Worm (Caenorhabditis elegans) whole organism, young adult: Measurements from ENCODE around the gene C49A9.3.

Experiments used
- C17E4.6 ChIP-seq: fragments of 200-800 bp; sonication (Bioruptor generic); IDR thresholded peaks from 2 replicates; pipeline ENCODE4 v1.3.6; 2022; ENCODE audit warnings: missing genetic modification reagents, missing genetic modification characterization, missing compliant biosample characterization
- D2030.7 ChIP-seq: fragments of 200-800 bp; sonication (Bioruptor generic); IDR thresholded peaks from 2 replicates; pipeline ENCODE4 v1.3.6; 2022; ENCODE audit warnings: missing genetic modification reagents, missing genetic modification characterization, missing compliant biosample characterization
- F33H1.4 ChIP-seq: fragments of 200-800 bp; sonication (Bioruptor generic); IDR thresholded peaks from 2 replicates; pipeline ENCODE4 v1.3.6; 2022; ENCODE audit warnings: missing genetic modification reagents, missing genetic modification characterization, missing compliant biosample characterization
- F39B2.1 ChIP-seq: fragments of 200-800 bp; sonication (Bioruptor generic); IDR thresholded peaks from 2 replicates; pipeline ENCODE4 v1.3.6; 2022; ENCODE audit warnings: missing genetic modification reagents, missing genetic modification characterization, missing compliant biosample characterization
- F55B11.4 ChIP-seq: sonication (generic microtip); optimal IDR thresholded peaks from 2 replicates; lab custom pipeline; 2016; ENCODE audit warnings: missing compliant biosample characterization, missing genetic modification characterization, borderline replicate concordance; ENCODE audit not compliant: insufficient read depth
- T26A5.8 ChIP-seq: sonication (generic microtip); optimal IDR thresholded peaks from 2 replicates; lab custom pipeline; 2016; ENCODE audit warnings: missing genetic modification characterization, missing compliant biosample characterization
- Y56A3A.18 ChIP-seq: fragments of 200-800 bp; sonication (Bioruptor generic); IDR thresholded peaks from 2 replicates; pipeline ENCODE4 v1.3.6; 2022; ENCODE audit warnings: missing genetic modification reagents, missing genetic modification characterization, missing compliant biosample characterization
- Y95B8A.8 ChIP-seq: fragments of 200-800 bp; sonication (Bioruptor generic); IDR thresholded peaks from 2 replicates; pipeline ENCODE4 v1.3.6; 2022; ENCODE audit warnings: missing genetic modification reagents, missing genetic modification characterization, missing compliant biosample characterization
- athp-1 ChIP-seq: sonication (generic microtip); optimal IDR thresholded peaks from 2 replicates; lab custom pipeline; 2017; ENCODE audit warnings: mild to moderate bottlenecking, missing genetic modification characterization, missing compliant biosample characterization
- attf-3 ChIP-seq: fragments of 200-800 bp; sonication (Bioruptor generic); conservative IDR thresholded peaks from 2 replicates; pipeline ENCODE4 v1.3.6; 2022; ENCODE audit warnings: missing genetic modification reagents, missing genetic modification characterization, missing compliant biosample characterization
- attf-5 ChIP-seq: fragments of 200-800 bp; sonication (Bioruptor generic); optimal IDR thresholded peaks from 2 replicates; lab custom pipeline; 2018; ENCODE audit warnings: mild to moderate bottlenecking, missing genetic modification characterization, missing compliant biosample characterization
- ceh-91 ChIP-seq: fragments of 200-800 bp; sonication (Bioruptor generic); IDR thresholded peaks from 2 replicates; pipeline ENCODE4 v1.3.6; 2022; ENCODE audit warnings: missing genetic modification reagents, missing genetic modification characterization, missing compliant biosample characterization
- hlh-26 ChIP-seq: fragments of 200-800 bp; sonication (Bioruptor generic); conservative IDR thresholded peaks from 2 replicates; pipeline ENCODE4 v1.3.6; 2022; ENCODE audit warnings: missing genetic modification reagents, missing genetic modification characterization, missing compliant biosample characterization
- hmg-1.2 ChIP-seq: fragments of 200-800 bp; sonication (Bioruptor generic); IDR thresholded peaks from 2 replicates; pipeline ENCODE4 v1.3.6; 2022; ENCODE audit warnings: missing genetic modification reagents, missing genetic modification characterization, missing compliant biosample characterization
- lin-40 ChIP-seq: sonication (generic microtip); optimal IDR thresholded peaks from 2 replicates; lab custom pipeline; 2016; ENCODE audit warnings: missing genetic modification characterization, mild to moderate bottlenecking, missing compliant biosample characterization, missing genotype, missing genetic modification reagents
- mcd-1 ChIP-seq: fragments of 200-800 bp; sonication (Bioruptor generic); IDR thresholded peaks from 2 replicates; pipeline ENCODE4 v1.3.6; 2022; ENCODE audit warnings: missing genetic modification reagents, missing genetic modification characterization, missing compliant biosample characterization
- nhr-179 ChIP-seq: sonication (generic microtip); optimal IDR thresholded peaks from 2 replicates; lab custom pipeline; 2016; ENCODE audit warnings: mild to moderate bottlenecking, missing genetic modification characterization, missing compliant biosample characterization
- repo-1 ChIP-seq: sonication (generic microtip); optimal IDR thresholded peaks from 2 replicates; lab custom pipeline; 2017; ENCODE audit warnings: mild to moderate bottlenecking, missing genetic modification characterization, missing compliant biosample characterization
- rpc-1 ChIP-seq, 2 experiments: fragments of 150-350 bp in 1 of 2; sonication (generic microtip) in 1 of 2; optimal IDR thresholded peaks; 2 replicates each; lab custom pipeline; 2014 to 2018; ENCODE audit warnings: missing biosample characterization in 1 of 2, missing genetic modification characterization in 1 of 2, missing genetic modification reagents in 1 of 2, missing genotype in 1 of 2
- sea-2 ChIP-seq: fragments of 200-800 bp; sonication (Bioruptor generic); IDR thresholded peaks from 2 replicates; pipeline ENCODE4 v1.3.6; 2022; ENCODE audit warnings: missing genetic modification characterization, missing compliant biosample characterization
- zfh-2 ChIP-seq: fragments of 200-800 bp; sonication (Bioruptor generic); conservative IDR thresholded peaks from 2 replicates; pipeline ENCODE4 v1.3.6; 2022; ENCODE audit warnings: missing genetic modification reagents, missing genetic modification characterization, missing compliant biosample characterization
- ztf-28 ChIP-seq: fragments of 200-800 bp; sonication (Bioruptor generic); IDR thresholded peaks from 2 replicates; pipeline ENCODE4 v1.3.6; 2022; ENCODE audit warnings: missing genetic modification reagents, missing genetic modification characterization, missing compliant biosample characterization
- ztf-3 ChIP-seq: fragments of 200-800 bp; sonication (Bioruptor generic); optimal IDR thresholded peaks from 2 replicates; lab custom pipeline; 2018; ENCODE audit warnings: mild to moderate bottlenecking, missing genetic modification characterization, missing compliant biosample characterization

The C49A9.3 gene

DNA sequence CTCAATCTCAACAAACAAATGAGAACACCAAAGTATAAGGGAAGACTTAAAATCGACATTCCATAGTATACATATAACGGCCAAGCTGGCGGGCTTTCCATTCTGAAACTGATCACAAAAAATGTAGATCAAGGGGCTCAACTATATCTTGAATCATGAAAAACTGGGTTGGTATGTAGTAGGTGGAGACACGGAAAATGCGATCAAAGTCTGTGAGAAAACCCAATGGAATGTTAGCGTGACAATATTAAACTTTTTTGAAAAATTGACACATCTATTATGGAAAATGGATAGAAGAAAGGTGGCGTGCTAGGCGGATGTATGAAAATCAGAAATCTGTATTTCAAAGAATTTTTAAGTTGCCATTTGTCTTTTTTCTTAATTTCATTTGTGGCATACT lies 41.4 kb downstream of the C49A9.3 start, which contains the start of gene srv-28:
Gene srv-28, minus strand, starts transcription at position 101 of the 400 bp plus-strand sequence.
- no peak for TF ChIP-seq D2030.7
- TF ChIP-seq attf-3 (GFP tag; lab: Robert Waterston, UW): no peak

DNA sequence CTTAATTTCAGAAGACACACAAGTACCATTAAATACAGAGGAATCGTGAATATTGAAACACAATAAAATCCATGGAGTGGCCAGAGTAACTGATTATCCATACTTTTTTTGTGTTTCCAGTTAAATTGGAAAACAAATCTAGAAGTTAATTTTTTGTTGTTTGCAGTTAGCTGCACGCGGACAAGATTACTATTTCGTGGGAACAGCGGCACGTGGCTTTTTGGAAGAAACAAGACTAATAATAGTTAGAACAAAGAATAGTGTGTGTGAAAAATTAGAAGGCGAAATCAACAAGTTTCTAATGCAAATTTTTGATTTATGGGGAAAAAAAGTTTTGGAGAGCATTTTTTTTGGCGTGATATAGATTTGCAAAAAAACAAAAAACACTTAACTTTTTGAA lies 44.6 kb downstream of the C49A9.3 start, which contains the start of gene srv-29:
Gene srv-29, minus strand, starts transcription at position 101 of the 400 bp plus-strand sequence.
- no peak for TF ChIP-seq nhr-179 (tag; lab: Kevin White, UChicago)
- no peak for TF ChIP-seq athp-1 (tag; lab: Kevin White, UChicago)
- no peak for TF ChIP-seq zfh-2 (GFP tag; lab: Robert Waterston, UW)
- TF ChIP-seq mcd-1 (GFP tag; lab: Robert Waterston, UW): no peak
- no peak for TF ChIP-seq ceh-91 (GFP tag; lab: Robert Waterston, UW)

DNA sequence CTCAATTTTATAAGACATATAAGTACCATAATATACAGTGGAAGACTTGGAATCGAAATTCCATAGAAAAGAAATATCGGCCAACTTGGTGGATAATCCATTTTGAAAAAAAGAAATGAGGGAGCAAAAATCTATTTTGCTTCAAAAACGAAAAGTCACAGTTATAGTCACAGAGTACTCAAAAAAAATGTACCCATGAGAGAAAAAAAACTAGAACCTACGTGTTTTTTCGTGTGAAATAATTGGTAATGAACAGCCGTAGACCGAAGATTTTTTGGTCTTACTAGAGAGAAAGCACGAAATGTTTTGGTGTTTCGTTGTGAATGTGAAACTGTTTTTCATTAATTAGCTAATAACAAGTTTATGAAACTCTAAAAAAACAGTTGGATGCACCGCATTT lies 47.5 kb downstream of the C49A9.3 start, which contains the start of gene srv-30:
Gene srv-30, minus strand, starts transcription at position 101 of the 400 bp plus-strand sequence.
- TF ChIP-seq attf-5 (GFP tag; lab: Kevin White, UChicago): no peak
- no peak for TF ChIP-seq F55B11.4 (tag; lab: Kevin White, UChicago)
- no peak for TF ChIP-seq C17E4.6 (GFP tag; lab: Robert Waterston, UW)
- no peak for TF ChIP-seq lin-40 (tag; lab: Kevin White, UChicago)
- no peak for TF ChIP-seq D2030.7
- no peak for TF ChIP-seq hmg-1.2 (GFP tag; lab: Robert Waterston, UW)
- no peak for TF ChIP-seq F33H1.4 (GFP tag; lab: Robert Waterston, UW)
- TF ChIP-seq rpc-1 (optimal IDR thresholded peaks at IDR 0.05; lab: Kevin White, UChicago): no peak
- no peak for TF ChIP-seq rpc-1 (tag; optimal IDR thresholded peaks at IDR 0.05; lab: Kevin White, UChicago)
- TF ChIP-seq, all 124 proteins: peak for 0

DNA sequence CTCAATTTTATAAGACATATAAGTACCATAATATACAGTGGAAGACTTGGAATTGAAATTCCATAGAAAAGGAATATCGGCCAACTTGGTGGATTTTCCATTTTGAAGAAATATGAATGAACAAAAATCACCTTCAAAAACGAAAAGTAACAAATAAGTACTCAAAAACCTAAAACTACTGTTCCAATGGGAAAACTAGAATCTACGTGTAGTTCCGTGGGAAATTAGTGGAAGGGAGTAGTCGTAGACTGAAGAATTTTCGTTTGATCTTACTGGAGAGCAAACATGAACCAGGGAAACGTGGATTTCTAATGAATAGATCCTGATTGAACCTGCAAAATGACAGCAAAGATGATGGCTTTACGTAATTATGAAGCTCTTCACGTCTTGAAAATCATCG lies 50.0 kb downstream of the C49A9.3 start, which contains the start of gene srv-31:
Gene srv-31, minus strand, starts transcription at position 101 of the 400 bp plus-strand sequence.
- TF ChIP-seq repo-1: no peak
- no peak for TF ChIP-seq Y95B8A.8
- no peak for TF ChIP-seq nhr-179 (tag; lab: Kevin White, UChicago)
- no peak for TF ChIP-seq Y56A3A.18
- TF ChIP-seq ztf-28 (GFP tag; lab: Robert Waterston, UW): no peak
- no peak for TF ChIP-seq sea-2 (GFP tag; lab: Robert Waterston, UW)
- no peak for TF ChIP-seq F39B2.1 (GFP tag; lab: Robert Waterston, UW)
- TF ChIP-seq hlh-26 (GFP tag; lab: Robert Waterston, UW): no peak
- no peak for TF ChIP-seq ztf-3 (GFP tag; lab: Kevin White, UChicago)
- no peak for TF ChIP-seq rpc-1 (optimal IDR thresholded peaks at IDR 0.05; lab: Kevin White, UChicago)
- TF ChIP-seq rpc-1 (tag; optimal IDR thresholded peaks at IDR 0.05; lab: Kevin White, UChicago): no peak
- no peak for TF ChIP-seq T26A5.8 (tag; lab: Kevin White, UChicago)
